Worm (Caenorhabditis elegans) whole organism, L4 larva: ENCODE measurements around the gene Y43F4B.10.

Experiments
- D1046.2 ChIP-seq: fragments of 200-800 bp; sonication (Bioruptor generic); IDR thresholded peaks from 2 replicates; pipeline ENCODE4 v1.3.6; 2022; ENCODE audit warnings: missing genetic modification characterization, missing compliant biosample characterization
- F37D6.2 ChIP-seq: sonication (generic microtip); optimal IDR thresholded peaks from 2 replicates; lab custom pipeline; 2016; ENCODE audit warnings: mild to moderate bottlenecking, missing genetic modification characterization, missing compliant biosample characterization
- F44E2.7 ChIP-seq: fragments of 200-800 bp; sonication (Bioruptor generic); IDR thresholded peaks from 2 replicates; pipeline ENCODE4 v2.1.2; 2022; ENCODE audit warnings: missing genetic modification characterization, missing compliant biosample characterization
- F49E8.2 ChIP-seq: sonication (generic microtip); optimal IDR thresholded peaks from 2 replicates; lab custom pipeline; 2016; ENCODE audit warnings: missing compliant biosample characterization, mild to moderate bottlenecking, missing genetic modification characterization, borderline replicate concordance
- T20F7.1 ChIP-seq: fragments of 200-800 bp; sonication (Bioruptor generic); optimal IDR thresholded peaks from 2 replicates; lab custom pipeline; 2018; ENCODE audit warnings: mild to moderate bottlenecking, missing genetic modification characterization, missing compliant biosample characterization
- T26A8.4 ChIP-seq: fragments of 200-800 bp; sonication (Bioruptor generic); IDR thresholded peaks from 2 replicates; pipeline ENCODE4 v1.3.6; 2022; ENCODE audit warnings: missing genetic modification characterization, missing compliant biosample characterization
- arid-1 ChIP-seq: fragments of 200-800 bp; sonication (Bioruptor generic); conservative IDR thresholded peaks from 2 replicates; pipeline ENCODE4 v1.3.6; 2022; ENCODE audit warnings: missing genetic modification reagents, missing genetic modification characterization, missing compliant biosample characterization
- ceh-20 ChIP-seq: fragments of 200-800 bp; sonication (Bioruptor generic); IDR thresholded peaks from 2 replicates; pipeline ENCODE4 v1.3.6; 2022; ENCODE audit warnings: missing genetic modification reagents, missing genetic modification characterization, missing compliant biosample characterization
- ceh-28 ChIP-seq: fragments of 150-350 bp; optimal IDR thresholded peaks from 2 replicates; lab custom pipeline; 2014; ENCODE audit warnings: missing biosample characterization, missing genetic modification reagents, missing genetic modification characterization
- cey-2 ChIP-seq: sonication (generic microtip); optimal IDR thresholded peaks from 3 replicates; lab custom pipeline; 2017; ENCODE audit warnings: missing genetic modification characterization, mild to moderate bottlenecking, missing compliant biosample characterization, antibody characterized with exemption, borderline replicate concordance; ENCODE audit not compliant: insufficient read depth
- daf-16 ChIP-seq, 3 experiments: sonication (generic microtip); optimal IDR thresholded peaks; 2 replicates each; lab custom pipeline; 2016 to 2017; ENCODE audit warnings: missing genetic modification characterization in 3 of 3, missing genetic modification reagents in 3 of 3, mild to moderate bottlenecking in 2 of 3, missing compliant biosample characterization in 2 of 3, missing biosample characterization in 1 of 3, moderate library complexity in 1 of 3
- daf-8 ChIP-seq: fragments of 200-800 bp; sonication (Bioruptor generic); IDR thresholded peaks from 2 replicates; pipeline ENCODE4 v1.3.6; 2022; ENCODE audit warnings: missing genetic modification characterization, missing compliant biosample characterization
- duxl-1 ChIP-seq: sonication (generic microtip); optimal IDR thresholded peaks from 2 replicates; lab custom pipeline; 2016; ENCODE audit warnings: mild to moderate bottlenecking, missing genetic modification characterization, moderate library complexity, missing compliant biosample characterization; ENCODE audit not compliant: poor library complexity
- egl-43 ChIP-seq: fragments of 200-800 bp; sonication (Bioruptor generic); IDR thresholded peaks from 2 replicates; pipeline ENCODE4 v1.3.6; 2022; ENCODE audit warnings: missing genetic modification reagents, missing genetic modification characterization, missing compliant biosample characterization
- gei-8 ChIP-seq: fragments of 200-800 bp; sonication (Bioruptor generic); optimal IDR thresholded peaks from 2 replicates; lab custom pipeline; 2018; ENCODE audit warnings: mild to moderate bottlenecking, missing genetic modification characterization, missing compliant biosample characterization
- hif-1 ChIP-seq, 2 experiments: sonication (generic microtip); optimal IDR thresholded peaks; 2 replicates each; lab custom pipeline; 2016 to 2017; ENCODE audit warnings: missing compliant biosample characterization in 2 of 2, missing genetic modification characterization in 2 of 2, missing genetic modification reagents in 2 of 2, missing genotype in 2 of 2, mild to moderate bottlenecking in 1 of 2
- hlh-30 ChIP-seq: sonication (generic microtip); optimal IDR thresholded peaks from 2 replicates; lab custom pipeline; 2017; ENCODE audit warnings: antibody characterized with exemption, mild to moderate bottlenecking, missing genetic modification characterization, missing compliant biosample characterization; ENCODE audit not compliant: insufficient read depth
- lim-7 ChIP-seq: fragments of 200-800 bp; sonication (Bioruptor generic); IDR thresholded peaks from 2 replicates; pipeline ENCODE4 v1.3.6; 2022; ENCODE audit warnings: missing genetic modification characterization, missing compliant biosample characterization
- lin-1 ChIP-seq: fragments of 200-800 bp; sonication (Bioruptor generic); IDR thresholded peaks from 2 replicates; pipeline ENCODE4 v1.3.6; 2022; ENCODE audit warnings: missing genetic modification reagents, missing genetic modification characterization, missing compliant biosample characterization
- lin-38 ChIP-seq: fragments of 200-800 bp; sonication (Bioruptor generic); IDR thresholded peaks from 2 replicates; pipeline ENCODE4 v1.3.6; 2022; ENCODE audit warnings: missing genetic modification reagents, missing genetic modification characterization, missing compliant biosample characterization
- lin-39 ChIP-seq: fragments of 150-350 bp; optimal IDR thresholded peaks from 2 replicates; lab custom pipeline; 2014; ENCODE audit warnings: missing biosample characterization, missing genetic modification reagents, missing genetic modification characterization
- lir-3 ChIP-seq: sonication (generic microtip); optimal IDR thresholded peaks from 2 replicates; lab custom pipeline; 2016; ENCODE audit warnings: mild to moderate bottlenecking, missing genetic modification characterization, missing compliant biosample characterization
- lsy-2 ChIP-seq, 2 experiments: fragments of 150-350 bp in 1 of 2; sonication (generic microtip) in 1 of 2; optimal IDR thresholded peaks; 2 replicates each; lab custom pipeline; 2014 to 2017; ENCODE audit warnings: missing biosample characterization in 2 of 2, missing genetic modification characterization in 2 of 2
- madf-5 ChIP-seq, 2 experiments: fragments of 200-800 bp; sonication (Bioruptor generic); IDR thresholded peaks; 2 replicates each; pipeline ENCODE4 v1.3.6; 2022; ENCODE audit warnings: missing compliant biosample characterization in 2 of 2, missing genetic modification characterization in 2 of 2
- madf-9 ChIP-seq: fragments of 200-800 bp; sonication (Bioruptor generic); conservative IDR thresholded peaks from 2 replicates; pipeline ENCODE4 v1.3.6; 2022; ENCODE audit warnings: missing genetic modification reagents, missing genetic modification characterization, missing compliant biosample characterization
- mdl-1 ChIP-seq, 2 experiments: fragments of 150-350 bp in 1 of 2; sonication (generic microtip) in 1 of 2; optimal IDR thresholded peaks; 2 replicates each; lab custom pipeline; 2014 to 2017; ENCODE audit warnings: missing biosample characterization in 2 of 2, missing genetic modification characterization in 2 of 2
- nhr-111 ChIP-seq: fragments of 200-800 bp; sonication (Bioruptor generic); optimal IDR thresholded peaks from 2 replicates; lab custom pipeline; 2018; ENCODE audit warnings: mild to moderate bottlenecking, missing genetic modification characterization, missing compliant biosample characterization
- nhr-237 ChIP-seq: sonication (generic microtip); optimal IDR thresholded peaks from 2 replicates; lab custom pipeline; 2017; ENCODE audit warnings: missing biosample characterization, missing genetic modification characterization
- nhr-25 ChIP-seq: sonication (generic microtip); optimal IDR thresholded peaks from 2 replicates; lab custom pipeline; 2017; ENCODE audit warnings: missing genetic modification characterization, mild to moderate bottlenecking, missing compliant biosample characterization, antibody characterized with exemption, moderate library complexity, borderline replicate concordance; ENCODE audit not compliant: insufficient read depth
- nhr-41 ChIP-seq: fragments of 200-800 bp; sonication (Bioruptor generic); IDR thresholded peaks from 2 replicates; pipeline ENCODE4 v1.3.6; 2022; ENCODE audit warnings: missing genetic modification reagents, missing genetic modification characterization, missing compliant biosample characterization
- nhr-77 ChIP-seq: fragments of 150-350 bp; optimal IDR thresholded peaks from 2 replicates; lab custom pipeline; 2014; ENCODE audit warnings: missing biosample characterization, missing genetic modification characterization
- php-3 ChIP-seq: fragments of 200-800 bp; sonication (Bioruptor generic); IDR thresholded peaks from 2 replicates; pipeline ENCODE4 v1.3.6; 2022; ENCODE audit warnings: missing genetic modification reagents, missing genetic modification characterization, missing compliant biosample characterization
- saeg-2 ChIP-seq: fragments of 200-800 bp; sonication (Bioruptor generic); IDR thresholded peaks from 2 replicates; pipeline ENCODE4 v1.3.6; 2022; ENCODE audit warnings: missing genetic modification reagents, missing genetic modification characterization, missing compliant biosample characterization
- skn-1 ChIP-seq: fragments of 150-350 bp; optimal IDR thresholded peaks from 2 replicates; lab custom pipeline; 2014; ENCODE audit warnings: missing biosample characterization, missing genetic modification characterization
- snpc-1.2 ChIP-seq: fragments of 200-800 bp; sonication (Bioruptor generic); IDR thresholded peaks from 2 replicates; pipeline ENCODE4 v1.3.6; 2022; ENCODE audit warnings: missing genetic modification reagents, missing genetic modification characterization, missing compliant biosample characterization
- spr-1 ChIP-seq: sonication (generic microtip); optimal IDR thresholded peaks from 2 replicates; lab custom pipeline; 2016; ENCODE audit warnings: mild to moderate bottlenecking, missing genetic modification characterization, missing compliant biosample characterization
- spr-3 ChIP-seq: fragments of 200-800 bp; sonication (Bioruptor generic); optimal IDR thresholded peaks from 2 replicates; lab custom pipeline; 2018; ENCODE audit warnings: mild to moderate bottlenecking, missing genetic modification characterization, missing compliant biosample characterization
- tra-1 ChIP-seq: fragments of 200-800 bp; sonication (Bioruptor generic); IDR thresholded peaks from 2 replicates; pipeline ENCODE4 v1.3.6; 2022; ENCODE audit warnings: missing genetic modification reagents, missing genetic modification characterization, missing compliant biosample characterization
- unc-39 ChIP-seq: sonication (generic microtip); optimal IDR thresholded peaks from 2 replicates; lab custom pipeline; 2017; ENCODE audit warnings: missing biosample characterization, missing genetic modification characterization
- zfp-2 ChIP-seq: sonication (generic microtip); optimal IDR thresholded peaks from 2 replicates; lab custom pipeline; 2016; ENCODE audit warnings: mild to moderate bottlenecking, missing genetic modification characterization, missing compliant biosample characterization

Y43F4B.10 gene

DNA sequence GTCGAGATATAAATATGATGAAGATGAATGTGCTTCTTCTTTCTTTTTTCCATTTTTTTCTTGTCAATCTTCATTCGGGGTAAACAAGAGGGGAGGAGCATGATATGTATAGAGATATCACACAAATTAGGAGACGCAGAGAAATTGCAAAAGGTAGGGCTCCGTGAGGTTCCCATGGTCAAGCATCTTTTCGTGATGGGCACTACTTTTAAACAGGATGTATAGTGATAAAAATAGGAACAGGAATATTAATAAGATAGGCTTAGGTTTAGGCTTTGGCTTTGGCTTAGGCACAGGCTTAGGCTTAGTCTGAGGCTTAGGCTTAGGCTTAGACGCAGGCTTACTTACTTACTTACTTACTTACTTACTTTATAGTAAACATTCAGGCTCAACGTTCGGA lies 10.9 kb downstream of the Y43F4B.10 start, which contains the start of gene F53A2.1:
Gene F53A2.1 (minus strand): TSS at position 101 of the 400 bp plus-strand sequence.
- TF ChIP-seq F37D6.2, result no peak
- TF ChIP-seq F49E8.2 (tag; lab: Kevin White, UChicago), result no peak
- TF ChIP-seq daf-8 (GFP tag; lab: Robert Waterston, UW), result no peak
- no peak for TF ChIP-seq snpc-1.2 (GFP tag; lab: Robert Waterston, UW)
- TF ChIP-seq ceh-28 (tag; lab: Kevin White, UChicago), result no peak
- TF ChIP-seq skn-1, result no peak
- no peak for TF ChIP-seq saeg-2 (GFP tag; lab: Robert Waterston, UW)
- no peak for TF ChIP-seq hif-1 (tag; optimal IDR thresholded peaks at IDR 0.05; lab: Kevin White, UChicago)

DNA sequence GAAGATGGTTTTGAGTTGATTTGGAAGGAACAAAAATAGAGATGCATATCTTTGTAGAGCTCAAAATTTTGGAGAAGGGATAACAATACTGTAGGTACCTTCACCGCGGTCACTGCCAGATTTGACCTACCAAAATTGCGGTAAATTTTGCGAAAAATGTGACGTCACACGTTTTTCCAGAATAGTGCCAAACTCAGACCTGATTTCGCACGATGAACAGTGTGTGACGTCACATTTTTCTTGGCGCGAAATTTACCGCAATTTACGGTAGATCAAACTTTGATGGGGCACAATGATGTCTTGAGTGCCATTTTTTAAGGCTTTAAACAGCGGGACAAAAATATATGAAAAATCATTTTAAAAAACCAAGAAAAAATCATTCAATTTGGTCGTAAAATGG lies 15.0 kb downstream of the Y43F4B.10 start:
- TF ChIP-seq lin-1 (GFP tag; lab: Robert Waterston, UW), result no peak
- no peak for TF ChIP-seq madf-9 (GFP tag; lab: Robert Waterston, UW)
- TF ChIP-seq nhr-237 (tag; lab: Kevin White, UChicago), result no peak
- no peak for TF ChIP-seq arid-1
- no peak for TF ChIP-seq lir-3 (tag; lab: Kevin White, UChicago)
- TF ChIP-seq lim-7 (GFP tag; lab: Robert Waterston, UW), result no peak
- TF ChIP-seq cey-2 (tag; lab: Kevin White, UChicago), result no peak
- no peak for TF ChIP-seq php-3 (GFP tag; lab: Robert Waterston, UW)

DNA sequence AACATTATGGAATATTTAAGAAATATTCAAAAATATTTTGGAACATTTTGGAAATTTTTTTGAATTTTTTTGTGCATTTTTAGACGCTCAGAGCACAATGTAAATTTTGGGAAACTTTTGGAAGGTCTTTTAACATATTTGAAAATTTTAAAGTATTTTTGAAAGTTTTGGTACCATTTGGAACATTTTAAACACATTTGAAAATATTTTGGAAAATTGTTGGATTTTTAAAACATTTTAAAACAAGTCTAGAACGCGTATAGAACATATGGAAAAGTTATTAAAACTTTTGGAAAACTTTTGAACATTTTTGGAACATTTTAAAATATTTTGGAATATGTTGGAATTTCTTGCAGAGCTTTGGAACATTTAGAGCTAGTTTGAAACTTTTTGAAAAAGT lies 19.9 kb downstream of the Y43F4B.10 start, which contains the start of gene sdz-20:
Gene sdz-20 (plus strand): TSS at position 301 of the 400 bp plus-strand sequence.
- TF ChIP-seq T26A8.4 (GFP tag; lab: Robert Waterston, UW) (no peak), unc-39 (tag; lab: Kevin White, UChicago) (no peak), spr-1 (tag; lab: Kevin White, UChicago) (no peak), spr-3 (GFP tag; lab: Kevin White, UChicago) (no peak), nhr-77 (tag; lab: Kevin White, UChicago) (no peak), saeg-2 (GFP tag; lab: Robert Waterston, UW) (no peak), duxl-1 (no peak), lim-7 (GFP tag; lab: Robert Waterston, UW) (no peak), lin-38 (GFP tag; lab: Robert Waterston, UW) (no peak), ceh-20 (GFP tag; lab: Robert Waterston, UW) (no peak), zfp-2 (tag; lab: Kevin White, UChicago) (no peak), D1046.2 (GFP tag; lab: Robert Waterston, UW) (no peak), madf-5 (GFP tag; IDR thresholded peaks at IDR 0.05; lab: Robert Waterston, UW) (no peak), egl-43 (GFP tag; lab: Robert Waterston, UW) (no peak), gei-8 (GFP tag; lab: Kevin White, UChicago) (no peak), lin-39 (tag; lab: Kevin White, UChicago) (no peak)

DNA sequence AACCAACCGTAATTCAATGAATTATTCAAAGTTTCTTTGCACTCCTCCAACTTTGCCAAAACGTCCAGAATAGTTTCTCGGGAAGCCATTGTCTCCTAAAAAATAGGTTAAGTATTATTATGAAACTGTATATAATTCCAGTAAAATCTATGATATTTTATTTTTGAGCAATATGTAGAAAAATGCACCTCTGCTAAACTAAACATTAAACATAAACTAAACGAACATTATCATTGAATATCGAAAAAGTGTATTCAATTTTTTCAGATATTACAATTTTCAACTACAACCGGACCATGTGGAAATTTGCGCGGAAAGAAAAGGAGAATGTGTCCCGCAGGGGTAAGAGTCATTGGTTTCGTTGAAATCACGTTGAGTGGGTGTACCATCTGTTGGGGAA lies 25.8 kb downstream of the Y43F4B.10 start, which contains the start of gene F53A2.3:
Gene F53A2.3 (minus strand): TSS at position 101 of the 400 bp plus-strand sequence.
- TF ChIP-seq nhr-25 (tag; lab: Kevin White, UChicago) (no peak), hlh-30 (tag; lab: Kevin White, UChicago) (no peak), nhr-77 (tag; lab: Kevin White, UChicago) (no peak), tra-1 (GFP tag; lab: Robert Waterston, UW) (no peak), arid-1 (no peak), lir-3 (tag; lab: Kevin White, UChicago) (no peak), ceh-20 (GFP tag; lab: Robert Waterston, UW) (no peak), lin-1 (GFP tag; lab: Robert Waterston, UW) (no peak), spr-3 (GFP tag; lab: Kevin White, UChicago) (no peak), nhr-111 (GFP tag; lab: Kevin White, UChicago) (no peak), daf-16 (GFP tag; optimal IDR thresholded peaks at IDR 0.05; lab: Kevin White, UChicago) (no peak), daf-16 (tag; optimal IDR thresholded peaks at IDR 0.05; lab: Kevin White, UChicago) (no peak), mdl-1 (tag; optimal IDR thresholded peaks at IDR 0.05; lab: Kevin White, UChicago) (no peak), F44E2.7 (GFP tag; lab: Robert Waterston, UW) (no peak), T20F7.1 (no peak), nhr-41 (no peak), lsy-2 (tag; optimal IDR thresholded peaks at IDR 0.05; lab: Kevin White, UChicago) (no peak)
